Worm (Caenorhabditis elegans): Measurements from ENCODE around the gene smap-1.

ce11 chrIII:10706972-10707438 lies 32.6 kb downstream of the smap-1 start, which contains the start of the genes Y39A1A.21 and Y39A1A.22:
- peak; percentile 88 for TF ChIP-seq unc-55 (GFP tag; optimal IDR thresholded peaks at IDR 0.05)
- no peak for TF ChIP-seq nhr-12 (tag; optimal IDR thresholded peaks at IDR 0.05)
- TF ChIP-seq lin-11 (tag; optimal IDR thresholded peaks at IDR 0.05): peak; percentile 41
- peak; percentile 62 for TF ChIP-seq nhr-129 (tag; optimal IDR thresholded peaks at IDR 0.05)
- no peak for TF ChIP-seq aly-2 (tag; optimal IDR thresholded peaks at IDR 0.05)
